Fruit fly (Drosophila melanogaster) whole organism, embryonic: ENCODE measurements around the gene CG31777.
A peak's percentile ranks its signal among the peaks of the same experiment; 100 is the strongest.

Experiments used
- Atf6 ChIP-seq: fragments of 200-800 bp; sonication (Bioruptor generic); IDR thresholded peaks from 2 replicates; pipeline ENCODE4 v1.3.6; 2022; ENCODE audit warnings: missing biosample characterization, missing genetic modification characterization
- B-H2 ChIP-seq: fragments of 200-800 bp; sonication (Bioruptor generic); optimal IDR thresholded peaks from 2 replicates; lab custom pipeline; 2018; ENCODE audit warnings: missing biosample characterization, mild to moderate bottlenecking, missing genetic modification characterization
- CG10654 ChIP-seq: fragments of 200-800 bp; sonication (Bioruptor generic); optimal IDR thresholded peaks from 2 replicates; lab custom pipeline; 2016; ENCODE audit warnings: missing biosample characterization, missing genetic modification characterization
- CG11504 ChIP-seq: fragments of 200-800 bp; sonication (Bioruptor generic); optimal IDR thresholded peaks from 3 replicates; lab custom pipeline; 2019; ENCODE audit warnings: missing biosample characterization, mild to moderate bottlenecking, missing genetic modification characterization, moderate library complexity
- CG11695 ChIP-seq: fragments of 200-800 bp; sonication (Bioruptor generic); IDR thresholded peaks from 3 replicates; pipeline ENCODE4 v1.3.6; 2022; ENCODE audit warnings: missing biosample characterization, missing genetic modification characterization
- CG12104 ChIP-seq: fragments of 200-800 bp; sonication (Bioruptor generic); optimal IDR thresholded peaks from 3 replicates; lab custom pipeline; 2016; ENCODE audit warnings: missing biosample characterization, missing genetic modification characterization
- CG13296 ChIP-seq: fragments of 200-800 bp; sonication (Bioruptor generic); optimal IDR thresholded peaks from 3 replicates; lab custom pipeline; 2018; ENCODE audit warnings: missing biosample characterization, mild to moderate bottlenecking, missing genetic modification characterization
- CG13624 ChIP-seq: fragments of 200-800 bp; sonication (Bioruptor generic); optimal IDR thresholded peaks from 2 replicates; lab custom pipeline; 2016; ENCODE audit warnings: missing biosample characterization, missing genetic modification characterization
- CG14050 ChIP-seq: fragments of 200-800 bp; sonication (Bioruptor generic); IDR thresholded peaks from 3 replicates; pipeline ENCODE4 v1.3.6; 2022; ENCODE audit warnings: missing biosample characterization, missing genetic modification characterization
- CG15696 ChIP-seq: fragments of 200-800 bp; sonication (Bioruptor generic); optimal IDR thresholded peaks from 2 replicates; lab custom pipeline; 2019; ENCODE audit warnings: missing biosample characterization, mild to moderate bottlenecking, missing genetic modification characterization, moderate library complexity
- CG1602 ChIP-seq: fragments of 200-800 bp; sonication (Bioruptor generic); optimal IDR thresholded peaks from 3 replicates; lab custom pipeline; 2016; ENCODE audit warnings: missing biosample characterization, missing genetic modification characterization
- CG17802 ChIP-seq: fragments of 200-800 bp; sonication (Bioruptor generic); optimal IDR thresholded peaks from 2 replicates; lab custom pipeline; 2018; ENCODE audit warnings: missing biosample characterization, mild to moderate bottlenecking, missing genetic modification characterization, moderate library complexity
- CG30431 ChIP-seq: fragments of 200-800 bp; sonication (Bioruptor generic); optimal IDR thresholded peaks from 2 replicates; lab custom pipeline; 2017; ENCODE audit warnings: missing biosample characterization, missing genetic modification characterization
- CG3065 ChIP-seq: fragments of 200-800 bp; sonication (Bioruptor generic); optimal IDR thresholded peaks from 2 replicates; lab custom pipeline; 2016; ENCODE audit warnings: missing biosample characterization, missing genetic modification characterization
- CG34224 ChIP-seq: fragments of 200-800 bp; sonication (Bioruptor generic); IDR thresholded peaks from 3 replicates; pipeline ENCODE4 v1.3.6; 2022; ENCODE audit warnings: missing biosample characterization, missing genetic modification characterization; ENCODE audit not compliant: partially characterized antibody
- CG4707 ChIP-seq: fragments of 200-800 bp; sonication (Bioruptor generic); optimal IDR thresholded peaks from 2 replicates; lab custom pipeline; 2018; ENCODE audit warnings: missing biosample characterization, mild to moderate bottlenecking, missing genetic modification characterization, moderate library complexity
- CG6272 ChIP-seq: fragments of 200-800 bp; sonication (Bioruptor generic); IDR thresholded peaks from 2 replicates; pipeline ENCODE4 v1.3.6; 2022; ENCODE audit warnings: missing biosample characterization, missing genetic modification characterization
- CG6683 ChIP-seq: fragments of 200-800 bp; sonication (Bioruptor generic); optimal IDR thresholded peaks from 2 replicates; lab custom pipeline; 2017; ENCODE audit warnings: missing biosample characterization, mild to moderate bottlenecking, missing genetic modification characterization, missing genetic modification reagents
- CG7987 ChIP-seq: fragments of 200-800 bp; sonication (Bioruptor generic); optimal IDR thresholded peaks from 2 replicates; lab custom pipeline; 2018; ENCODE audit warnings: missing biosample characterization, mild to moderate bottlenecking, missing genetic modification characterization, moderate library complexity
- CG9437 ChIP-seq: fragments of 200-800 bp; sonication (Bioruptor generic); optimal IDR thresholded peaks from 2 replicates; lab custom pipeline; 2018; ENCODE audit warnings: missing biosample characterization, mild to moderate bottlenecking, missing genetic modification characterization
- Chrac-16 ChIP-seq: fragments of 200-800 bp; sonication (Bioruptor generic); optimal IDR thresholded peaks from 3 replicates; lab custom pipeline; 2016; ENCODE audit warnings: missing biosample characterization, missing genetic modification characterization
- GATAe ChIP-seq: fragments of 200-800 bp; sonication (Bioruptor generic); conservative IDR thresholded peaks from 2 replicates; pipeline ENCODE4 v1.3.6; 2022; ENCODE audit warnings: missing biosample characterization, missing genetic modification characterization
- Gsc ChIP-seq: fragments of 200-800 bp; sonication (Bioruptor generic); IDR thresholded peaks from 2 replicates; pipeline ENCODE4 v1.3.6; 2022; ENCODE audit warnings: missing biosample characterization, missing genetic modification characterization
- HHEX ChIP-seq: fragments of 200-800 bp; sonication (Bioruptor generic); optimal IDR thresholded peaks from 3 replicates; lab custom pipeline; 2017; ENCODE audit warnings: missing biosample characterization, mild to moderate bottlenecking, missing genetic modification characterization, missing genetic modification reagents
- MTF-1 ChIP-seq: fragments of 200-800 bp; sonication (Bioruptor generic); optimal IDR thresholded peaks from 2 replicates; lab custom pipeline; 2018; ENCODE audit warnings: missing biosample characterization, mild to moderate bottlenecking, missing genetic modification characterization, borderline replicate concordance
- NK7.1 ChIP-seq: fragments of 200-800 bp; sonication (Bioruptor generic); optimal IDR thresholded peaks from 3 replicates; lab custom pipeline; 2016; ENCODE audit warnings: missing biosample characterization, missing genetic modification characterization
- Opbp ChIP-seq: fragments of 200-800 bp; sonication (Bioruptor generic); IDR thresholded peaks from 3 replicates; pipeline ENCODE4 v1.3.6; 2022; ENCODE audit warnings: missing biosample characterization, missing genetic modification characterization; ENCODE audit not compliant: partially characterized antibody
- Ravus ChIP-seq: fragments of 200-800 bp; sonication (Bioruptor generic); IDR thresholded peaks from 2 replicates; pipeline ENCODE4 v1.3.6; 2022; ENCODE audit warnings: missing biosample characterization, missing genetic modification characterization
- al ChIP-seq: fragments of 200-800 bp; sonication (Bioruptor generic); IDR thresholded peaks from 2 replicates; pipeline ENCODE4 v1.3.6; 2022; ENCODE audit warnings: missing biosample characterization, missing genetic modification characterization
- dimm ChIP-seq: fragments of 200-800 bp; sonication (Bioruptor generic); IDR thresholded peaks from 2 replicates; pipeline ENCODE4 v1.3.6; 2022; ENCODE audit warnings: missing biosample characterization, missing genetic modification characterization
- ewg ChIP-seq: fragments of 200-800 bp; sonication (Bioruptor generic); optimal IDR thresholded peaks from 3 replicates; lab custom pipeline; 2017; ENCODE audit warnings: mild to moderate bottlenecking, missing biosample characterization, missing genetic modification reagents, missing genetic modification characterization
- grau ChIP-seq: fragments of 200-800 bp; optimal IDR thresholded peaks from 3 replicates; lab custom pipeline; 2019; ENCODE audit warnings: missing biosample characterization, mild to moderate bottlenecking, missing genetic modification characterization, moderate library complexity
- h ChIP-seq: fragments of >200 bp; optimal IDR thresholded peaks from 2 replicates; lab custom pipeline; 2017
- kni ChIP-seq: fragments of 200-800 bp; sonication (Bioruptor generic); optimal IDR thresholded peaks from 3 replicates; lab custom pipeline; 2017; ENCODE audit warnings: mild to moderate bottlenecking, missing biosample characterization, missing genetic modification reagents, missing genetic modification characterization
- knrl ChIP-seq: fragments of 200-800 bp; sonication (Bioruptor generic); IDR thresholded peaks from 3 replicates; pipeline ENCODE4 v1.3.6; 2022; ENCODE audit warnings: missing biosample characterization, missing genetic modification characterization; ENCODE audit not compliant: partially characterized antibody
- lola ChIP-seq, 3 experiments: fragments of >200 bp in 2 of 3; fragments of 200-800 bp in 1 of 3; sonication (Bioruptor generic) in 1 of 3; optimal IDR thresholded peaks; 2 replicates each; lab custom pipeline; 2017 to 2019; ENCODE audit warnings: missing biosample characterization in 3 of 3, missing genetic modification characterization in 3 of 3, mild to moderate bottlenecking in 1 of 3, moderate library complexity in 1 of 3
- pan ChIP-seq, 4 experiments: fragments of >200 bp in 3 of 4; fragments of 200-800 bp in 1 of 4; sonication (Bioruptor generic) in 1 of 4; optimal IDR thresholded peaks in 3 of 4; IDR thresholded peaks in 1 of 4; 2 replicates each; pipeline versions ENCODE4 v1.3.6 to Lab custom; 2017 to 2022; ENCODE audit warnings: missing biosample characterization in 2 of 4, missing genetic modification characterization in 2 of 4, mixed read lengths in 1 of 4
- pb ChIP-seq: fragments of 200-800 bp; sonication (Bioruptor generic); optimal IDR thresholded peaks from 3 replicates; lab custom pipeline; 2016; ENCODE audit warnings: missing biosample characterization, missing genetic modification characterization
- prd ChIP-seq, 3 experiments: fragments of >200 bp in 2 of 3; fragments of 200-800 bp in 1 of 3; sonication (Bioruptor generic) in 1 of 3; optimal IDR thresholded peaks in 2 of 3; IDR thresholded peaks in 1 of 3; 2 replicates in 2 of 3; 3 replicates in 1 of 3; pipeline versions ENCODE4 v1.3.6 to Lab custom; 2017 to 2022; ENCODE audit warnings: missing biosample characterization in 1 of 3, missing genetic modification characterization in 1 of 3
- schlank ChIP-seq: fragments of 200-800 bp; sonication (Bioruptor generic); optimal IDR thresholded peaks from 2 replicates; lab custom pipeline; 2018; ENCODE audit warnings: missing biosample characterization, mild to moderate bottlenecking, missing genetic modification characterization
- sd ChIP-seq: fragments of 200-800 bp; sonication (Bioruptor generic); optimal IDR thresholded peaks from 3 replicates; lab custom pipeline; 2018; ENCODE audit warnings: missing biosample characterization, mild to moderate bottlenecking, missing genetic modification characterization, moderate library complexity
- sens ChIP-seq: fragments of 200-800 bp; sonication (Bioruptor generic); peaks from one replicate; lab custom pipeline; 2016; ENCODE audit warnings: missing biosample characterization, missing genetic modification characterization
- sens-2 ChIP-seq: fragments of 200-800 bp; sonication (Bioruptor generic); IDR thresholded peaks from 2 replicates; pipeline ENCODE4 v1.3.6; 2022; ENCODE audit warnings: missing biosample characterization, missing genetic modification characterization
- shn ChIP-seq: fragments of 200-800 bp; sonication (Bioruptor generic); optimal IDR thresholded peaks from 3 replicates; lab custom pipeline; 2016; ENCODE audit warnings: missing biosample characterization, missing genetic modification characterization
- sqz ChIP-seq: fragments of 200-800 bp; sonication (Bioruptor generic); optimal IDR thresholded peaks from 3 replicates; lab custom pipeline; 2018; ENCODE audit warnings: missing biosample characterization, mild to moderate bottlenecking, missing genetic modification characterization
- sug ChIP-seq: fragments of 200-800 bp; optimal IDR thresholded peaks from 2 replicates; lab custom pipeline; 2019; ENCODE audit warnings: missing biosample characterization, mild to moderate bottlenecking, missing genetic modification characterization, moderate library complexity
- toy ChIP-seq: fragments of 200-800 bp; sonication (Bioruptor generic); IDR thresholded peaks from 2 replicates; pipeline ENCODE4 v1.3.6; 2022; ENCODE audit warnings: missing biosample characterization, missing genetic modification characterization
- vfl ChIP-seq: fragments of 200-800 bp; sonication (Bioruptor generic); optimal IDR thresholded peaks from 2 replicates; lab custom pipeline; 2016; ENCODE audit warnings: missing biosample characterization, missing genetic modification characterization
- zen2 ChIP-seq: fragments of 200-800 bp; sonication (Bioruptor generic); IDR thresholded peaks from 3 replicates; pipeline ENCODE4 v1.3.6; 2022; ENCODE audit warnings: missing biosample characterization, missing genetic modification characterization; ENCODE audit not compliant: partially characterized antibody
- zf30C ChIP-seq: fragments of 200-800 bp; sonication (Bioruptor generic); optimal IDR thresholded peaks from 3 replicates; lab custom pipeline; 2018; ENCODE audit warnings: missing biosample characterization, mild to moderate bottlenecking, missing genetic modification characterization

Gene CG31777

DNA sequence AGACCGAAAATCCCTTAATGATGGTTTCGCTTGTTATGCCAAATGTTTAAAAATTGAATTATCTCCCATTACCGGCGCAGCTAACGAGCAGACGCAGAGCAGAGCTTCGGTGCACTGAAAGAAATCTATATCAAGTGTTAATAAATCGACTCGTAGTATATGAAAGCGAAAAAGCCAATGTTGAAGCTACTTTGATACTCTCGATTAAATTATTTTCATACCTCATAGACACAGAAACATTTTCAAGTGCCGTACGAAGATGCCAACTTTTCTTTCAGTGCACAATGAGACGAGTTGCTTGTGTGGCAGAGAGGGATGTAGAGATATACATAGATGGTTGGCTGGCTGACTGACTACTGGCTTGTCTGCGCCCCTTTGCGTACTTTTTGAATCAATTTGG is 31.1 kb downstream of the CG31777 start (continued):
- TF ChIP-seq CG6683 (GFP tag; lab: Kevin White, UChicago) (no peak), CG6272 (GFP tag; lab: Robert Waterston, UW) (no peak), vfl (GFP tag; lab: Kevin White, UChicago) (no peak), CG1602 (GFP tag; lab: Kevin White, UChicago) (no peak), shn (GFP tag; lab: Kevin White, UChicago) (no peak), dimm (GFP tag; lab: Robert Waterston, UW) (no peak), CG10654 (no peak), zen2 (no peak), Gsc (GFP tag; lab: Robert Waterston, UW) (no peak), sens (GFP tag; lab: Kevin White, UChicago) (peak; percentile 89), CG15696 (tag; lab: Kevin White, UChicago) (peak; percentile 41), CG13624 (GFP tag; lab: Kevin White, UChicago) (no peak), grau (tag; lab: Kevin White, UChicago) (no peak), CG11504 (tag; lab: Kevin White, UChicago) (no peak), CG30431 (GFP tag; lab: Kevin White, UChicago) (peak; percentile 24), B-H2 (GFP tag; lab: Kevin White, UChicago) (no peak), zf30C (GFP tag; lab: Kevin White, UChicago) (peak; percentile 14), CG12104 (GFP tag; lab: Kevin White, UChicago) (no peak), CG4707 (GFP tag; lab: Kevin White, UChicago) (no peak), GATAe (GFP tag; lab: Robert Waterston, UW) (no peak), CG3065 (GFP tag; lab: Kevin White, UChicago) (no peak), schlank (tag; lab: Kevin White, UChicago) (no peak), NK7.1 (GFP tag; lab: Kevin White, UChicago) (no peak), pan (optimal IDR thresholded peaks at IDR 0.05; lab: Kevin White, UChicago) (no peak), pan (GFP tag; optimal IDR thresholded peaks at IDR 0.05 in 1 of 2, IDR thresholded peaks at IDR 0.05 in 1 of 2) (no peak), CG34224 (no peak), h (no peak), Opbp (GFP tag; lab: Robert Waterston, UW) (no peak), HHEX (GFP tag; lab: Kevin White, UChicago) (no peak), CG17802 (tag; lab: Kevin White, UChicago) (peak; percentile 15), toy (GFP tag; lab: Robert Waterston, UW) (no peak), ewg (GFP tag; lab: Kevin White, UChicago) (peak; percentile 6), CG14050 (GFP tag; lab: Robert Waterston, UW) (no peak), sqz (GFP tag; lab: Kevin White, UChicago) (no peak), pb (GFP tag; lab: Kevin White, UChicago) (no peak), Ravus (GFP tag; lab: Robert Waterston, UW) (no peak), knrl (GFP tag; lab: Robert Waterston, UW) (no peak), lola (GFP tag; optimal IDR thresholded peaks at IDR 0.05; lab: Kevin White, UChicago) (peak in 1 of 3 experiments; percentile 72), MTF-1 (GFP tag; lab: Kevin White, UChicago) (no peak), sug (tag; lab: Kevin White, UChicago) (no peak), al (GFP tag; lab: Robert Waterston, UW) (no peak), CG9437 (no peak), Atf6 (GFP tag; lab: Robert Waterston, UW) (no peak), sens-2 (GFP tag; lab: Robert Waterston, UW) (no peak), Chrac-16 (GFP tag; lab: Kevin White, UChicago) (peak; percentile 24), CG7987 (GFP tag; lab: Kevin White, UChicago) (no peak), CG13296 (GFP tag; lab: Kevin White, UChicago) (no peak), CG11695 (no peak), kni (GFP tag; lab: Kevin White, UChicago) (no peak), sd (tag; lab: Kevin White, UChicago) (no peak), prd (optimal IDR thresholded peaks at IDR 0.05; lab: Kevin White, UChicago) (no peak), prd (GFP tag; IDR thresholded peaks at IDR 0.05; lab: Robert Waterston, UW) (peak; percentile 71)
